Worm (Caenorhabditis elegans): ENCODE data around the gene acc-4.
"Not testable (repeated sequence)": the region's sequence is repeated elsewhere in the genome, so short reads cannot be mapped to it uniquely, and the experiment has no call there.

ce11 chrIII:13498899-13499298 lies 15.0 kb upstream of the acc-4 start, which contains the start of gene T28A8.6:
- not testable (repeated sequence) for TF ChIP-seq skn-1 (tag; optimal IDR thresholded peaks at IDR 0.05); zag-1 (tag; optimal IDR thresholded peaks at IDR 0.05); fkh-10 (GFP tag; optimal IDR thresholded peaks at IDR 0.05)

Data from whole organism, L3 larva.